Fruit fly (Drosophila melanogaster) whole organism, adult: ENCODE measurements around the gene CG33306.

ENCODE experiments used
- CG7101 ChIP-seq: fragments of 200-800 bp; sonication (Bioruptor generic); optimal IDR thresholded peaks from 2 replicates; lab custom pipeline; 2018; ENCODE audit warnings: missing biosample characterization, mild to moderate bottlenecking, missing genetic modification characterization, moderate library complexity
- bab1 ChIP-seq: fragments of 200-800 bp; sonication (Bioruptor generic); optimal IDR thresholded peaks from 3 replicates; lab custom pipeline; 2019; ENCODE audit warnings: missing biosample characterization, mild to moderate bottlenecking, missing genetic modification characterization, moderate library complexity
- cic ChIP-seq: fragments of 200-800 bp; sonication (Bioruptor generic); optimal IDR thresholded peaks from 2 replicates; lab custom pipeline; 2017; ENCODE audit warnings: missing biosample characterization, mild to moderate bottlenecking, missing genetic modification characterization, moderate library complexity
- cnc ChIP-seq, 2 experiments: fragments of >200 bp; optimal IDR thresholded peaks; 2 replicates each; lab custom pipeline; 2017
- tj ChIP-seq: fragments of 200-800 bp; sonication (Bioruptor generic); optimal IDR thresholded peaks from 3 replicates; lab custom pipeline; 2017; ENCODE audit warnings: missing biosample characterization, mild to moderate bottlenecking, missing genetic modification characterization, moderate library complexity

Gene CG33306

DNA sequence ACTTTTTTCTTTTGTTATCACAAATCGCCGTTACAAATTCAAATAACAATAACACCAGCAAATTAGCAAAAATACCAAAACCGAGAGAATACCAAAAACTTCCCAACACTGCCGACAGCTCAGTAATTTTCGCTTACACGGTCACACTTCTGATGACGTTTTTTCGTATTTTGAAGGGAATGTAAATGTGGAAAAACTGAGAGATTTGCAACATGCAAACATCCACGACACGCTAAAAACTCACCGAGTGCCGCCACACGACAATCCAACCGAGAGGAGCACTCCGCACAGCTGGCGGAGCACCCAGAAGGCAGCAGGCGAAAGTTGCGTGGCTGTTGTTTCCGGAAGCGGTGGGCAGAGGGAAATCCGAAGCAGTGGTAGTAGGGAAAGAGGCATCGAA is 50.1 kb downstream of the CG33306 start, which contains the start of gene Sec71:
Gene Sec71, plus strand, starts transcription at position 117 of the 400 bp plus-strand sequence.
- TF ChIP-seq CG7101 = peak; percentile 33
- TF ChIP-seq cnc (optimal IDR thresholded peaks at IDR 0.05; lab: Kevin White, UChicago) = no peak
- peak; percentile 37 for TF ChIP-seq tj (GFP tag; lab: Kevin White, UChicago)
- peak; percentile 2 for TF ChIP-seq cic
- TF ChIP-seq bab1 (GFP tag; lab: Kevin White, UChicago) = peak; percentile 52
